Worm (Caenorhabditis elegans): Measurements from ENCODE around the gene mtl-1.

DNA sequence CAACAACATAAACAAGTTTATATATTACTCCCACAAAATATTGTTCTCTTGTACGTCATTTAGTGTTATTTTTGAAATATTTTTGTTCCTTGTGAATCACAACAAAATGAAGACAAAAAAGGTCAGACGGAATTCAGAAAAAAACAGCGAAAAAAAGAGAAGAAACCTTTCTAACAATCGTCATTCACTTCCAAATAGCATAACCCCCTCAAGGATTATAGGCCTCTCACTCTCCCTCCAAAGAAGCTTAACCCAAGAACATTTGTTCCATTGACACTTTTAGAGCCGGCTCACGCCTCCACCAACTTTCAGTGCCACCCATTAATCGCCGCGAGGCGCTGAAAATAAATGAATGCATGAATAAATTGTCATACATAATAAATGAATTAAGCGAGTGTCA lies 32.1 kb downstream of the mtl-1 start:
- TF ChIP-seq tbx-37 (GFP tag; conservative IDR thresholded peaks at IDR 0.05) (no peak), ama-1 (optimal IDR thresholded peaks at IDR 0.05) (no peak), aly-1 (tag; optimal IDR thresholded peaks at IDR 0.05) (no peak), flt-1 (GFP tag; IDR thresholded peaks at IDR 0.05) (no peak), tbx-11 (GFP tag; IDR thresholded peaks at IDR 0.05) (no peak), pes-1 (GFP tag; IDR thresholded peaks at IDR 0.05) (no peak), scrt-1 (GFP tag; IDR thresholded peaks at IDR 0.05) (no peak), hmbx-1 (tag; optimal IDR thresholded peaks at IDR 0.05) (no peak), F13C5.2 (tag; optimal IDR thresholded peaks at IDR 0.05) (no peak), B0310.2 (tag; optimal IDR thresholded peaks at IDR 0.05) (no peak), ceh-13 (GFP tag; optimal IDR thresholded peaks at IDR 0.05) (no peak)

Measured in whole organism, early embryonic.